Worm (Caenorhabditis elegans) whole organism, late embryonic: Measurements from ENCODE around the gene C28C12.11.

Experiments
- K02D7.2 ChIP-seq: sonication (generic microtip); optimal IDR thresholded peaks from 2 replicates; lab custom pipeline; 2017; ENCODE audit warnings: mild to moderate bottlenecking, missing genetic modification characterization, missing compliant biosample characterization
- K09A11.1 ChIP-seq: sonication (generic microtip); optimal IDR thresholded peaks from 2 replicates; lab custom pipeline; 2017; ENCODE audit warnings: antibody characterized with exemption, mild to moderate bottlenecking, missing genetic modification characterization, missing compliant biosample characterization; ENCODE audit not compliant: insufficient read depth
- T23F11.4 ChIP-seq: fragments of 200-800 bp; sonication (Bioruptor generic); optimal IDR thresholded peaks from 2 replicates; lab custom pipeline; 2018; ENCODE audit warnings: mild to moderate bottlenecking, missing genetic modification characterization, missing compliant biosample characterization
- Y22D7AL.16 ChIP-seq: sonication (generic microtip); optimal IDR thresholded peaks from 2 replicates; lab custom pipeline; 2016; ENCODE audit warnings: missing genetic modification characterization, missing compliant biosample characterization
- ahr-1 ChIP-seq: sonication (generic microtip); optimal IDR thresholded peaks from 2 replicates; lab custom pipeline; 2016; ENCODE audit warnings: missing genetic modification characterization, missing compliant biosample characterization
- ceh-19 ChIP-seq: fragments of 200-800 bp; sonication (Bioruptor generic); optimal IDR thresholded peaks from 2 replicates; lab custom pipeline; 2018; ENCODE audit warnings: mild to moderate bottlenecking, missing genetic modification characterization, missing compliant biosample characterization
- ceh-2 ChIP-seq: sonication (generic microtip); optimal IDR thresholded peaks from 2 replicates; lab custom pipeline; 2016; ENCODE audit warnings: missing genotype, missing genetic modification characterization, missing compliant biosample characterization
- ceh-24 ChIP-seq: sonication (generic microtip); optimal IDR thresholded peaks from 2 replicates; lab custom pipeline; 2016; ENCODE audit warnings: mild to moderate bottlenecking, missing genetic modification characterization, missing compliant biosample characterization
- ceh-31 ChIP-seq: sonication (generic microtip); optimal IDR thresholded peaks from 2 replicates; lab custom pipeline; 2016; ENCODE audit warnings: missing genetic modification characterization, missing compliant biosample characterization
- ceh-48 ChIP-seq: sonication (generic microtip); optimal IDR thresholded peaks from 2 replicates; lab custom pipeline; 2016; ENCODE audit warnings: missing genetic modification characterization, inconsistent platforms, missing compliant biosample characterization
- ceh-6 ChIP-seq: fragments of 200-800 bp; sonication (Bioruptor generic); optimal IDR thresholded peaks from 2 replicates; lab custom pipeline; 2018; ENCODE audit warnings: mild to moderate bottlenecking, missing genetic modification characterization, missing compliant biosample characterization
- ceh-9 ChIP-seq: sonication (generic microtip); optimal IDR thresholded peaks from 2 replicates; lab custom pipeline; 2016; ENCODE audit warnings: mild to moderate bottlenecking, missing genetic modification characterization, inconsistent platforms, missing compliant biosample characterization
- che-1 ChIP-seq: sonication (generic microtip); optimal IDR thresholded peaks from 2 replicates; lab custom pipeline; 2016; ENCODE audit warnings: mild to moderate bottlenecking, missing genetic modification characterization, missing compliant biosample characterization
- dmd-4 ChIP-seq: sonication (generic microtip); optimal IDR thresholded peaks from 2 replicates; lab custom pipeline; 2016; ENCODE audit warnings: borderline replicate concordance, missing genetic modification characterization, missing compliant biosample characterization
- eyg-1 ChIP-seq: sonication (generic microtip); optimal IDR thresholded peaks from 2 replicates; lab custom pipeline; 2016; ENCODE audit warnings: missing genotype, missing genetic modification characterization, missing compliant biosample characterization
- fax-1 ChIP-seq: sonication (generic microtip); optimal IDR thresholded peaks from 2 replicates; lab custom pipeline; 2016; ENCODE audit warnings: missing genotype, missing genetic modification characterization, missing compliant biosample characterization
- gmeb-2 ChIP-seq: sonication (generic microtip); optimal IDR thresholded peaks from 2 replicates; lab custom pipeline; 2016; ENCODE audit warnings: missing genetic modification characterization, inconsistent platforms, missing compliant biosample characterization
- hlh-13 ChIP-seq: fragments of 200-800 bp; sonication (Bioruptor generic); optimal IDR thresholded peaks from 2 replicates; lab custom pipeline; 2018; ENCODE audit warnings: mild to moderate bottlenecking, missing genetic modification characterization, missing compliant biosample characterization
- hlh-15 ChIP-seq: sonication (generic microtip); optimal IDR thresholded peaks from 2 replicates; lab custom pipeline; 2016; ENCODE audit warnings: missing genetic modification characterization, missing compliant biosample characterization
- hlh-6 ChIP-seq: sonication (generic microtip); optimal IDR thresholded peaks from 2 replicates; lab custom pipeline; 2016; ENCODE audit warnings: missing genotype, missing genetic modification characterization, missing compliant biosample characterization
- lin-11 ChIP-seq: fragments of 200-800 bp; sonication (Bioruptor generic); optimal IDR thresholded peaks from 2 replicates; lab custom pipeline; 2018; ENCODE audit warnings: mild to moderate bottlenecking, missing genetic modification characterization, missing compliant biosample characterization
- nfya-1 ChIP-seq: sonication (generic microtip); optimal IDR thresholded peaks from 2 replicates; lab custom pipeline; 2017; ENCODE audit warnings: missing genetic modification characterization, mild to moderate bottlenecking, missing compliant biosample characterization, antibody characterized with exemption, moderate library complexity
- nhr-11 ChIP-seq: fragments of 150-350 bp; optimal IDR thresholded peaks from 2 replicates; lab custom pipeline; 2014; ENCODE audit warnings: missing biosample characterization, missing genetic modification characterization
- npax-4 ChIP-seq: sonication (generic microtip); optimal IDR thresholded peaks from 2 replicates; lab custom pipeline; 2016; ENCODE audit warnings: missing genetic modification characterization, missing compliant biosample characterization
- pax-1 ChIP-seq: fragments of 150-350 bp; optimal IDR thresholded peaks from 2 replicates; lab custom pipeline; 2014; ENCODE audit warnings: missing biosample characterization, missing genetic modification characterization
- pha-2 ChIP-seq: sonication (generic microtip); optimal IDR thresholded peaks from 2 replicates; lab custom pipeline; 2017; ENCODE audit warnings: mild to moderate bottlenecking, missing genetic modification characterization, missing compliant biosample characterization
- pha-4 ChIP-seq: fragments of 150-350 bp; optimal IDR thresholded peaks from 2 replicates; lab custom pipeline; 2018; ENCODE audit warnings: missing biosample characterization, missing genetic modification reagents, missing genetic modification characterization
- pros-1 ChIP-seq: fragments of 150-350 bp; optimal IDR thresholded peaks from 2 replicates; lab custom pipeline; 2014; ENCODE audit warnings: missing biosample characterization, missing genetic modification reagents, missing genetic modification characterization
- ref-2 ChIP-seq: sonication (generic microtip); optimal IDR thresholded peaks from 2 replicates; lab custom pipeline; 2016; ENCODE audit warnings: missing genetic modification characterization, missing compliant biosample characterization
- rnt-1 ChIP-seq: sonication (generic microtip); optimal IDR thresholded peaks from 2 replicates; lab custom pipeline; 2016; ENCODE audit warnings: missing genetic modification characterization, missing compliant biosample characterization
- sox-2 ChIP-seq: fragments of 200-800 bp; sonication (Bioruptor generic); IDR thresholded peaks from 2 replicates; pipeline ENCODE4 v1.3.6; 2022; ENCODE audit warnings: missing genetic modification reagents, missing genetic modification characterization, missing compliant biosample characterization
- syd-9 ChIP-seq: sonication (generic microtip); optimal IDR thresholded peaks from 2 replicates; lab custom pipeline; 2016; ENCODE audit warnings: mild to moderate bottlenecking, missing genetic modification characterization, moderate library complexity, missing compliant biosample characterization
- tbx-2 ChIP-seq: sonication (generic microtip); optimal IDR thresholded peaks from 2 replicates; lab custom pipeline; 2016; ENCODE audit warnings: missing genetic modification characterization, missing compliant biosample characterization
- unc-3 ChIP-seq, 2 experiments: fragments of 200-800 bp in 1 of 2; sonication (Bioruptor generic) in 1 of 2; sonication (generic microtip) in 1 of 2; conservative IDR thresholded peaks in 1 of 2; optimal IDR thresholded peaks in 1 of 2; 2 replicates each; pipeline versions ENCODE4 v1.3.6 to Lab custom; 2016 to 2022; ENCODE audit warnings: missing compliant biosample characterization in 2 of 2, missing genetic modification characterization in 2 of 2, missing genetic modification reagents in 1 of 2
- unc-86 ChIP-seq: sonication (generic microtip); optimal IDR thresholded peaks from 2 replicates; lab custom pipeline; 2016; ENCODE audit warnings: missing genetic modification characterization, missing compliant biosample characterization
- zip-5 ChIP-seq: sonication (generic microtip); optimal IDR thresholded peaks from 2 replicates; lab custom pipeline; 2016; ENCODE audit warnings: missing genetic modification characterization, missing compliant biosample characterization
- ztf-16 ChIP-seq: sonication (generic microtip); optimal IDR thresholded peaks from 2 replicates; lab custom pipeline; 2017; ENCODE audit warnings: missing genetic modification characterization, missing compliant biosample characterization

Gene C28C12.11

ce11 chrIV:8498773-8499360 is 25.0 kb downstream of the C28C12.11 start, which contains the start of the genes acdh-13 and mesp-1 (continued):
- TF ChIP-seq unc-86: no peak
- no peak for TF ChIP-seq che-1 (tag; lab: Kevin White, UChicago)
- TF ChIP-seq hlh-13 (GFP tag; lab: Kevin White, UChicago): no peak
- no peak for TF ChIP-seq hlh-15 (tag; lab: Kevin White, UChicago)
- peak; percentile 22 for TF ChIP-seq zip-5 (tag; lab: Kevin White, UChicago)
- TF ChIP-seq ref-2: peak; percentile 46
- no peak for TF ChIP-seq ceh-19 (GFP tag; lab: Kevin White, UChicago)
- TF ChIP-seq ceh-48: no peak
- TF ChIP-seq ceh-2 (tag; lab: Kevin White, UChicago): no peak
- TF ChIP-seq fax-1 (tag; lab: Kevin White, UChicago): no peak
- TF ChIP-seq ahr-1 (tag; lab: Kevin White, UChicago): no peak
- no peak for TF ChIP-seq lin-11 (tag; lab: Kevin White, UChicago)
- peak; percentile 13 for TF ChIP-seq nfya-1 (tag; lab: Kevin White, UChicago)
- TF ChIP-seq pha-2 (tag; lab: Kevin White, UChicago): no peak
- peak; percentile 29 for TF ChIP-seq rnt-1
- TF ChIP-seq tbx-2: peak; percentile 38

- TF ChIP-seq npax-4 (tag; lab: Kevin White, UChicago) (no peak), dmd-4 (tag; lab: Kevin White, UChicago) (no peak)
Observed at ce11 chrIV:8499956-8500355, 26.1 kb downstream of the C28C12.11 start.

- TF ChIP-seq pros-1 (tag; lab: Kevin White, UChicago) (no peak), Y22D7AL.16 (tag; lab: Kevin White, UChicago) (no peak), sox-2 (no peak), pha-2 (tag; lab: Kevin White, UChicago) (no peak), hlh-6 (no peak), ztf-16 (tag; lab: Kevin White, UChicago) (no peak), nhr-11 (tag; lab: Kevin White, UChicago) (no peak), hlh-15 (tag; lab: Kevin White, UChicago) (no peak), ceh-48 (no peak), ceh-24 (tag; lab: Kevin White, UChicago) (no peak), gmeb-2 (no peak), tbx-2 (no peak), nfya-1 (tag; lab: Kevin White, UChicago) (no peak), K02D7.2 (tag; lab: Kevin White, UChicago) (no peak), ceh-31 (tag; lab: Kevin White, UChicago) (no peak), fax-1 (tag; lab: Kevin White, UChicago) (no peak), eyg-1 (tag; lab: Kevin White, UChicago) (no peak)
Observed at ce11 chrIV:8501382-8501781, 27.5 kb downstream of the C28C12.11 start, which contains the start of gene C28C12.1. C28C12.1 (plus strand) TSS chrIV:8501682.

- no peak for TF ChIP-seq syd-9 (tag; lab: Kevin White, UChicago)
- TF ChIP-seq pax-1 (tag; lab: Kevin White, UChicago): no peak
- TF ChIP-seq K09A11.1: no peak
- TF ChIP-seq ceh-31 (tag; lab: Kevin White, UChicago): no peak
- no peak for TF ChIP-seq ceh-6 (GFP tag; lab: Kevin White, UChicago)
- TF ChIP-seq ceh-9 (tag; lab: Kevin White, UChicago): no peak
- TF ChIP-seq T23F11.4 (GFP tag; lab: Kevin White, UChicago): no peak
- TF ChIP-seq sox-2: no peak
- TF ChIP-seq pha-4: no peak
- no peak for TF ChIP-seq unc-3 (GFP tag; conservative IDR thresholded peaks at IDR 0.05; lab: Robert Waterston, UW)
- no peak for TF ChIP-seq unc-3 (tag; optimal IDR thresholded peaks at IDR 0.05; lab: Kevin White, UChicago)
- no peak for TF ChIP-seq K02D7.2 (tag; lab: Kevin White, UChicago)
- no peak for TF ChIP-seq nhr-11 (tag; lab: Kevin White, UChicago)
- TF ChIP-seq unc-86: no peak
Observed at ce11 chrIV:8506034-8506433, 32.2 kb downstream of the C28C12.11 start.
